Worm (Caenorhabditis elegans) whole organism, L3 larva: ENCODE measurements around the gene Y43F8B.9.
A peak's percentile ranks its signal among the peaks of the same experiment; 100 is the strongest.

ENCODE experiments used
- R02D3.7 ChIP-seq: fragments of 150-350 bp; optimal IDR thresholded peaks from 2 replicates; lab custom pipeline; 2014; ENCODE audit warnings: missing biosample characterization, missing genetic modification characterization
- ZK546.5 ChIP-seq: sonication (generic microtip); optimal IDR thresholded peaks from 2 replicates; lab custom pipeline; 2017; ENCODE audit warnings: missing biosample characterization, missing genetic modification characterization
- aly-2 ChIP-seq: fragments of 150-350 bp; optimal IDR thresholded peaks from 2 replicates; lab custom pipeline; 2014; ENCODE audit warnings: missing biosample characterization, missing genetic modification characterization
- ama-1 ChIP-seq: fragments of 150-350 bp; optimal IDR thresholded peaks from 2 replicates; lab custom pipeline; 2018
- ceh-16 ChIP-seq: sonication (generic microtip); optimal IDR thresholded peaks from 2 replicates; lab custom pipeline; 2017; ENCODE audit warnings: missing biosample characterization, missing genetic modification characterization
- ceh-28 ChIP-seq: fragments of 150-350 bp; optimal IDR thresholded peaks from 2 replicates; lab custom pipeline; 2014; ENCODE audit warnings: missing biosample characterization, missing genetic modification reagents, missing genetic modification characterization
- ceh-82 ChIP-seq: fragments of 150-350 bp; optimal IDR thresholded peaks from 2 replicates; lab custom pipeline; 2014; ENCODE audit warnings: missing biosample characterization, missing genetic modification characterization
- ceh-9 ChIP-seq: sonication (generic microtip); optimal IDR thresholded peaks from 2 replicates; lab custom pipeline; 2018; ENCODE audit warnings: missing biosample characterization, missing genetic modification characterization
- daf-12 ChIP-seq: fragments of 150-350 bp; optimal IDR thresholded peaks from 2 replicates; lab custom pipeline; 2014; ENCODE audit warnings: missing biosample characterization, missing genetic modification reagents, missing genetic modification characterization
- egl-27 ChIP-seq: sonication (generic microtip); optimal IDR thresholded peaks from 4 replicates; lab custom pipeline; 2017; ENCODE audit warnings: missing biosample characterization, missing genetic modification reagents, missing genetic modification characterization
- egl-5 ChIP-seq: fragments of 150-350 bp; optimal IDR thresholded peaks from 2 replicates; lab custom pipeline; 2017; ENCODE audit warnings: missing biosample characterization, missing genetic modification reagents, missing genetic modification characterization, inconsistent platforms
- elt-1 ChIP-seq: fragments of 150-350 bp; optimal IDR thresholded peaks from 2 replicates; lab custom pipeline; 2014; ENCODE audit warnings: missing biosample characterization, missing genetic modification characterization
- elt-2 ChIP-seq: sonication (generic microtip); optimal IDR thresholded peaks from 2 replicates; lab custom pipeline; 2016; ENCODE audit warnings: missing genetic modification reagents, mild to moderate bottlenecking, missing genetic modification characterization, missing compliant biosample characterization
- elt-3 ChIP-seq, 3 experiments: fragments of 150-350 bp in 1 of 3; sonication (generic microtip) in 2 of 3; optimal IDR thresholded peaks; 2 replicates in 2 of 3; 4 replicates in 1 of 3; lab custom pipeline; 2014 to 2017; ENCODE audit warnings: missing biosample characterization in 3 of 3, missing genetic modification characterization in 3 of 3
- eor-1 ChIP-seq, 2 experiments: fragments of 150-350 bp; optimal IDR thresholded peaks; 2 replicates each; lab custom pipeline; 2014 to 2018; ENCODE audit warnings: missing biosample characterization in 2 of 2, missing genetic modification characterization in 2 of 2
- fkh-10 ChIP-seq: sonication (generic microtip); optimal IDR thresholded peaks from 2 replicates; lab custom pipeline; 2017; ENCODE audit warnings: missing biosample characterization, missing genetic modification reagents, missing genetic modification characterization
- fkh-2 ChIP-seq: fragments of 150-350 bp; optimal IDR thresholded peaks from 2 replicates; lab custom pipeline; 2014; ENCODE audit warnings: missing biosample characterization, missing genetic modification reagents, missing genetic modification characterization
- fos-1 ChIP-seq: fragments of 150-350 bp; optimal IDR thresholded peaks from 2 replicates; lab custom pipeline; 2014; ENCODE audit warnings: missing biosample characterization, missing genetic modification characterization
- hmg-11 ChIP-seq: sonication (generic microtip); optimal IDR thresholded peaks from 2 replicates; lab custom pipeline; 2016; ENCODE audit warnings: missing genetic modification characterization, missing compliant biosample characterization
- jun-1 ChIP-seq: fragments of 150-350 bp; optimal IDR thresholded peaks from 2 replicates; lab custom pipeline; 2014; ENCODE audit warnings: missing biosample characterization, missing genetic modification reagents, missing genetic modification characterization
- lin-15B ChIP-seq: fragments of 150-350 bp; optimal IDR thresholded peaks from 2 replicates; lab custom pipeline; 2014; ENCODE audit warnings: missing biosample characterization, missing genetic modification characterization
- lin-39 ChIP-seq: fragments of 150-350 bp; optimal IDR thresholded peaks from 2 replicates; lab custom pipeline; 2018; ENCODE audit warnings: missing biosample characterization, missing genetic modification reagents, missing genetic modification characterization
- lsy-12 ChIP-seq: sonication (generic microtip); optimal IDR thresholded peaks from 2 replicates; lab custom pipeline; 2016; ENCODE audit warnings: mild to moderate bottlenecking, missing genetic modification characterization, missing compliant biosample characterization
- mdl-1 ChIP-seq: fragments of 150-350 bp; optimal IDR thresholded peaks from 2 replicates; lab custom pipeline; 2014; ENCODE audit warnings: missing biosample characterization, missing genetic modification characterization
- mml-1 ChIP-seq: fragments of 150-350 bp; sonication (generic microtip); optimal IDR thresholded peaks from 3 replicates; lab custom pipeline; 2014; ENCODE audit warnings: missing biosample characterization, missing genetic modification characterization
- nfya-1 ChIP-seq: sonication (generic microtip); optimal IDR thresholded peaks from 2 replicates; lab custom pipeline; 2017; ENCODE audit warnings: missing genetic modification characterization, mild to moderate bottlenecking, missing compliant biosample characterization, antibody characterized with exemption, moderate library complexity; ENCODE audit not compliant: insufficient read depth
- nhr-11 ChIP-seq: fragments of 150-350 bp; optimal IDR thresholded peaks from 2 replicates; lab custom pipeline; 2014; ENCODE audit warnings: missing biosample characterization, missing genetic modification characterization
- nhr-12 ChIP-seq: fragments of 150-350 bp; optimal IDR thresholded peaks from 2 replicates; lab custom pipeline; 2014; ENCODE audit warnings: missing biosample characterization, missing genetic modification characterization
- nhr-23 ChIP-seq: fragments of 150-350 bp; optimal IDR thresholded peaks from 2 replicates; lab custom pipeline; 2014; ENCODE audit warnings: missing biosample characterization, missing genetic modification reagents, missing genetic modification characterization
- nhr-237 ChIP-seq: fragments of 150-350 bp; optimal IDR thresholded peaks from 2 replicates; lab custom pipeline; 2014; ENCODE audit warnings: missing biosample characterization, missing genetic modification characterization
- nhr-25 ChIP-seq: sonication (generic microtip); optimal IDR thresholded peaks from 2 replicates; lab custom pipeline; 2017; ENCODE audit warnings: missing biosample characterization, missing genetic modification characterization
- nhr-43 ChIP-seq: sonication (generic microtip); optimal IDR thresholded peaks from 2 replicates; lab custom pipeline; 2016; ENCODE audit warnings: mild to moderate bottlenecking, missing genetic modification characterization, missing compliant biosample characterization; ENCODE audit not compliant: poor library complexity, severe bottlenecking
- nhr-67 ChIP-seq: fragments of 150-350 bp; optimal IDR thresholded peaks from 2 replicates; lab custom pipeline; 2014; ENCODE audit warnings: missing biosample characterization, missing genetic modification characterization
- nhr-76 ChIP-seq: fragments of 150-350 bp; sonication (generic microtip); optimal IDR thresholded peaks from 5 replicates; lab custom pipeline; 2014; ENCODE audit warnings: missing biosample characterization, missing genetic modification characterization
- nhr-77 ChIP-seq: fragments of 150-350 bp; optimal IDR thresholded peaks from 2 replicates; lab custom pipeline; 2014; ENCODE audit warnings: missing biosample characterization, missing genetic modification characterization
- pha-4 ChIP-seq: fragments of 150-350 bp; optimal IDR thresholded peaks from 2 replicates; lab custom pipeline; 2014; ENCODE audit warnings: missing biosample characterization, missing genetic modification reagents, missing genetic modification characterization
- pqm-1 ChIP-seq: fragments of 150-350 bp; optimal IDR thresholded peaks from 2 replicates; lab custom pipeline; 2017; ENCODE audit warnings: missing biosample characterization, missing genetic modification characterization, inconsistent platforms
- sea-2 ChIP-seq: fragments of 150-350 bp; sonication (generic microtip); optimal IDR thresholded peaks from 4 replicates; lab custom pipeline; 2014; ENCODE audit warnings: missing biosample characterization, missing genetic modification reagents, missing genetic modification characterization
- skn-1 ChIP-seq: fragments of 150-350 bp; optimal IDR thresholded peaks from 2 replicates; lab custom pipeline; 2014; ENCODE audit warnings: missing biosample characterization, missing genetic modification characterization
- snpc-4 ChIP-seq: fragments of 150-350 bp; optimal IDR thresholded peaks from 2 replicates; lab custom pipeline; 2014; ENCODE audit warnings: missing biosample characterization, missing genetic modification characterization
- tbx-2 ChIP-seq: sonication (generic microtip); optimal IDR thresholded peaks from 2 replicates; lab custom pipeline; 2016; ENCODE audit warnings: mild to moderate bottlenecking, missing genetic modification characterization, missing compliant biosample characterization
- unc-39 ChIP-seq: sonication (generic microtip); optimal IDR thresholded peaks from 4 replicates; lab custom pipeline; 2017; ENCODE audit warnings: missing biosample characterization, missing genetic modification characterization
- unc-62 ChIP-seq: fragments of 150-350 bp; sonication (generic microtip); optimal IDR thresholded peaks from 4 replicates; lab custom pipeline; 2014; ENCODE audit warnings: missing biosample characterization, missing genetic modification reagents, missing genetic modification characterization
- zag-1 ChIP-seq: fragments of 150-350 bp; optimal IDR thresholded peaks from 2 replicates; lab custom pipeline; 2014; ENCODE audit warnings: missing biosample characterization, missing genetic modification characterization
- ztf-11 ChIP-seq: fragments of 150-350 bp; optimal IDR thresholded peaks from 2 replicates; lab custom pipeline; 2014; ENCODE audit warnings: missing biosample characterization, missing genetic modification characterization
- ztf-4 ChIP-seq: fragments of 150-350 bp; optimal IDR thresholded peaks from 2 replicates; lab custom pipeline; 2014; ENCODE audit warnings: missing biosample characterization, missing genetic modification characterization

Y43F8B.9 gene

DNA sequence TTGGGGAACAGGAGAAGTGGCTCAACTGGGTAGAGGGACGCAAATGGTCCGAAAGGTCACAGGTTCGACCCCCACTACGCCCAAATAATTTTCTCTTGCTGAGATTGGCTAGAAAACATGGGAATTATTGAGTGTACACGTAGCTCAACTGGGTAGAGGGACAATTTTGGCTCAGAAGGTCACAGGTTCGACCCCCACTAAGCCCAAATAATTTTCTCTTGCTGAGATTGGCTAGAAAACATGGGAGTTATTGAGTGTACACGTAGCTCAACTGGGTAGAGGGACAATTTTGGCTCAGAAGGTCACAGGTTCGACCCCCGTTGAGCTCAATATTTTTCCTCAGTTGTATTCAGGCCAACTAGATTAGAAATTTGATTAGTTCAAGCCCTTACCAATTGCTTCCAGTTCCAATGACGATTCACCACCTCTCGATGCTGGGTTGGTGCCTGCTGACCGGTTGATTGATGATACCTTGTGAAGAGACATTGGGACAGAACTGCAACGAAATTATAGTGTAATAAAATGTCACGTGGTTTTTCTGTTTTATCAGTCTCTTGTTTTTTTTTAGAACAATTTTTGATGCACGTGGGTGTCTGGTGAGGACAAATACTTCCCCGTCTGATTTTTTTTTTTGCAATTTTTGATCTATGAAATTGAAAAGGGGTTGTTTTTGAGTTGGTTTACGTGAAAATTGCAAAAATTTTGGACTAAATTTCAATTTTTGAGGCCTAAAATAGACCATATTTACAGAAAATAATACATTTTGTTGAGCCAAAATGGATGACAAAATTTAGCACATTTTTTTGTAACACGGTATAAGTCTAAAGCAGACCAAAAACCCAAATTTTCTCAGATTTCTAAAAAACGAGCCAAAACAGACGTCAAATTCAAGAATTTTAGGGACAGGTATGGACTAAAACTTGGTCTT is 43.7 kb downstream of the Y43F8B.9 start:
- TF ChIP-seq snpc-4 (no peak), nhr-43 (peak; percentile 45), nhr-23 (tag; lab: Kevin White, UChicago) (no peak), fkh-2 (tag; lab: Kevin White, UChicago) (no peak), sea-2 (GFP tag; lab: Kevin White, UChicago) (no peak), ceh-16 (tag; lab: Kevin White, UChicago) (no peak), fos-1 (no peak), ceh-82 (no peak), aly-2 (tag; lab: Kevin White, UChicago) (no peak), nhr-12 (tag; lab: Kevin White, UChicago) (no peak), ama-1 (lab: Kevin White, UChicago) (peak; percentile 59), nhr-25 (tag; lab: Kevin White, UChicago) (peak; percentile 23), egl-27 (tag; lab: Kevin White, UChicago) (no peak), pqm-1 (tag; lab: Kevin White, UChicago) (no peak), hmg-11 (tag; lab: Kevin White, UChicago) (no peak), lsy-12 (tag; lab: Kevin White, UChicago) (no peak), ceh-9 (tag; lab: Kevin White, UChicago) (no peak), ztf-11 (tag; lab: Kevin White, UChicago) (no peak), unc-62 (GFP tag; lab: Kevin White, UChicago) (no peak), nhr-76 (tag; lab: Kevin White, UChicago) (no peak), nhr-11 (tag; lab: Kevin White, UChicago) (no peak), zag-1 (no peak), R02D3.7 (tag; lab: Kevin White, UChicago) (no peak), nhr-67 (no peak), skn-1 (tag; lab: Kevin White, UChicago) (no peak), nfya-1 (tag; lab: Kevin White, UChicago) (peak; percentile 59), nhr-77 (tag; lab: Kevin White, UChicago) (no peak), eor-1 (tag; optimal IDR thresholded peaks at IDR 0.05; lab: Kevin White, UChicago) (no peak), tbx-2 (no peak), mml-1 (tag; lab: Kevin White, UChicago) (no peak), ceh-28 (tag; lab: Kevin White, UChicago) (no peak), lin-39 (peak; percentile 51), ztf-4 (tag; lab: Kevin White, UChicago) (no peak), daf-12 (tag; lab: Kevin White, UChicago) (no peak), unc-39 (tag; lab: Kevin White, UChicago) (no peak), elt-2 (tag; lab: Kevin White, UChicago) (peak; percentile 17), jun-1 (tag; lab: Kevin White, UChicago) (no peak), pha-4 (tag; lab: Kevin White, UChicago) (no peak), ZK546.5 (tag; lab: Kevin White, UChicago) (no peak)

ce11 chrV:19522551-19523137 is 44.7 kb downstream of the Y43F8B.9 start:
- no peak for TF ChIP-seq nhr-67
- TF ChIP-seq nhr-76 (tag; lab: Kevin White, UChicago) = no peak
- TF ChIP-seq ceh-9 (tag; lab: Kevin White, UChicago) = no peak
- TF ChIP-seq unc-39 (tag; lab: Kevin White, UChicago) = no peak
- peak; percentile 84 for TF ChIP-seq ceh-28 (tag; lab: Kevin White, UChicago)
- peak in 1 of 2 experiments; percentile 67 for TF ChIP-seq eor-1 (tag; optimal IDR thresholded peaks at IDR 0.05; lab: Kevin White, UChicago)
- peak; percentile 7 for TF ChIP-seq fkh-10 (GFP tag; lab: Kevin White, UChicago)
- TF ChIP-seq nhr-11 (tag; lab: Kevin White, UChicago) = no peak
- TF ChIP-seq tbx-2 = peak; percentile 77
- TF ChIP-seq nhr-237 = no peak
- peak; percentile 83 for TF ChIP-seq mdl-1 (tag; lab: Kevin White, UChicago)
- TF ChIP-seq egl-5 (tag; lab: Kevin White, UChicago) = peak; percentile 79
- peak; percentile 86 for TF ChIP-seq lin-39
- peak; percentile 56 for TF ChIP-seq pqm-1 (tag; lab: Kevin White, UChicago)
- no peak for TF ChIP-seq ceh-16 (tag; lab: Kevin White, UChicago)
- peak; percentile 55 for TF ChIP-seq zag-1
- peak; percentile 54 for TF ChIP-seq mml-1 (tag; lab: Kevin White, UChicago)
- TF ChIP-seq unc-62 (GFP tag; lab: Kevin White, UChicago) = peak; percentile 86
- no peak for TF ChIP-seq ztf-11 (tag; lab: Kevin White, UChicago)
- no peak for TF ChIP-seq nhr-77 (tag; lab: Kevin White, UChicago)
- peak; percentile 56 for TF ChIP-seq elt-1 (tag; lab: Kevin White, UChicago)
- peak; percentile 96 for TF ChIP-seq ama-1 (lab: Kevin White, UChicago)
- peak; percentile 76 for TF ChIP-seq ztf-4 (tag; lab: Kevin White, UChicago)
- TF ChIP-seq ZK546.5 (tag; lab: Kevin White, UChicago) = no peak
- TF ChIP-seq nhr-43 = peak; percentile 83
- peak; percentile 45 for TF ChIP-seq snpc-4
- no peak for TF ChIP-seq fkh-2 (tag; lab: Kevin White, UChicago)
- no peak for TF ChIP-seq daf-12 (tag; lab: Kevin White, UChicago)
- peak; percentile 66 for TF ChIP-seq ceh-82
- peak; percentile 41 for TF ChIP-seq lin-15B (tag; lab: Kevin White, UChicago)
- peak; percentile 58 for TF ChIP-seq egl-27 (tag; lab: Kevin White, UChicago)
- no peak for TF ChIP-seq nhr-12 (tag; lab: Kevin White, UChicago)
- TF ChIP-seq elt-3 (tag; optimal IDR thresholded peaks at IDR 0.05; lab: Kevin White, UChicago) = peak in 1 of 3 experiments; percentile 87
